Worm (Caenorhabditis elegans): Measurements from ENCODE around the gene W02H3.3.

DNA sequence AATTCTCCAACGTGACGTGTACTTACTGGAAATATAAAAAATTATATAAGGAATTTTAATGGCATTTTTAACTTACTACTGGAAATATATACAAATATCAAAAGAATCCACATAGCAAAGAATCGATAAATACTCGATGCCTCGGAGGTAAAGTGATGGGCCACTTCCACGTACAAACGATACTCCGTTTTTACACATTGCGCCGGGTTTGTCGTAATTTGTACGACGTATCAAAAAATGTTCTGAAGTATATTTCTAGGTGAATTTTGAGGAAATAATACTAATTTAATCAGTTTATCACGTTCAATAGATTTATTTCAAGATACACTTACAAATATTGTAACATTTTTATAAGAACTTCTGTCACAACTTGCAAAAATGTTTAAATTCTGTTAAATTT is 22.8 kb upstream of the W02H3.3 start, which contains the start of gene R08B4.3:
- TF ChIP-seq ets-7 (tag; optimal IDR thresholded peaks at IDR 0.05) (no peak), tra-4 (tag; optimal IDR thresholded peaks at IDR 0.05) (no peak), ceh-36 (tag; optimal IDR thresholded peaks at IDR 0.05) (no peak)

Data from whole organism, early embryonic.